Worm (Caenorhabditis elegans) whole organism, late embryonic: Measurements from ENCODE around the gene F44B9.9.
A peak's percentile ranks its signal among the peaks of the same experiment; 100 is the strongest.

ENCODE experiments used
- C08G9.2 ChIP-seq: sonication (generic microtip); optimal IDR thresholded peaks from 2 replicates; lab custom pipeline; 2016; ENCODE audit warnings: mild to moderate bottlenecking, missing genetic modification characterization, moderate library complexity, missing compliant biosample characterization
- C38D4.7 ChIP-seq: fragments of 200-800 bp; sonication (Bioruptor generic); optimal IDR thresholded peaks from 2 replicates; lab custom pipeline; 2018; ENCODE audit warnings: mild to moderate bottlenecking, missing genetic modification characterization, moderate library complexity, missing compliant biosample characterization
- K09A11.1 ChIP-seq: sonication (generic microtip); optimal IDR thresholded peaks from 2 replicates; lab custom pipeline; 2017; ENCODE audit warnings: antibody characterized with exemption, mild to moderate bottlenecking, missing genetic modification characterization, missing compliant biosample characterization; ENCODE audit not compliant: insufficient read depth
- Y22D7AL.16 ChIP-seq: sonication (generic microtip); optimal IDR thresholded peaks from 2 replicates; lab custom pipeline; 2016; ENCODE audit warnings: missing genetic modification characterization, missing compliant biosample characterization
- ama-1 ChIP-seq: fragments of 150-350 bp; optimal IDR thresholded peaks from 2 replicates; lab custom pipeline; 2014
- ceh-14 ChIP-seq: sonication (generic microtip); optimal IDR thresholded peaks from 2 replicates; lab custom pipeline; 2016; ENCODE audit warnings: missing genotype, missing genetic modification characterization, missing compliant biosample characterization
- ceh-18 ChIP-seq: sonication (generic microtip); optimal IDR thresholded peaks from 2 replicates; lab custom pipeline; 2016; ENCODE audit warnings: missing genetic modification characterization, missing compliant biosample characterization
- ceh-19 ChIP-seq: fragments of 200-800 bp; sonication (Bioruptor generic); optimal IDR thresholded peaks from 2 replicates; lab custom pipeline; 2018; ENCODE audit warnings: mild to moderate bottlenecking, missing genetic modification characterization, missing compliant biosample characterization
- ceh-24 ChIP-seq: sonication (generic microtip); optimal IDR thresholded peaks from 2 replicates; lab custom pipeline; 2016; ENCODE audit warnings: mild to moderate bottlenecking, missing genetic modification characterization, missing compliant biosample characterization
- ceh-45 ChIP-seq: fragments of 200-800 bp; sonication (Bioruptor generic); IDR thresholded peaks from 2 replicates; pipeline ENCODE4 v1.3.6; 2022; ENCODE audit warnings: missing genetic modification reagents, missing genetic modification characterization, missing compliant biosample characterization
- ceh-48 ChIP-seq: sonication (generic microtip); optimal IDR thresholded peaks from 2 replicates; lab custom pipeline; 2016; ENCODE audit warnings: missing genetic modification characterization, inconsistent platforms, missing compliant biosample characterization
- ceh-6 ChIP-seq: fragments of 200-800 bp; sonication (Bioruptor generic); optimal IDR thresholded peaks from 2 replicates; lab custom pipeline; 2018; ENCODE audit warnings: mild to moderate bottlenecking, missing genetic modification characterization, missing compliant biosample characterization
- ceh-9 ChIP-seq: sonication (generic microtip); optimal IDR thresholded peaks from 2 replicates; lab custom pipeline; 2016; ENCODE audit warnings: mild to moderate bottlenecking, missing genetic modification characterization, inconsistent platforms, missing compliant biosample characterization
- elt-2 ChIP-seq: sonication (generic microtip); optimal IDR thresholded peaks from 2 replicates; lab custom pipeline; 2016; ENCODE audit warnings: missing genetic modification reagents, missing genetic modification characterization, missing compliant biosample characterization
- ets-4 ChIP-seq: sonication (generic microtip); optimal IDR thresholded peaks from 2 replicates; lab custom pipeline; 2016; ENCODE audit warnings: missing genetic modification characterization, missing compliant biosample characterization
- eyg-1 ChIP-seq: sonication (generic microtip); optimal IDR thresholded peaks from 2 replicates; lab custom pipeline; 2016; ENCODE audit warnings: missing genotype, missing genetic modification characterization, missing compliant biosample characterization
- fkh-6 ChIP-seq: sonication (generic microtip); optimal IDR thresholded peaks from 2 replicates; lab custom pipeline; 2016; ENCODE audit warnings: missing genetic modification characterization, missing compliant biosample characterization
- hlh-30 ChIP-seq: sonication (generic microtip); optimal IDR thresholded peaks from 2 replicates; lab custom pipeline; 2017; ENCODE audit warnings: antibody characterized with exemption, missing genetic modification characterization, missing compliant biosample characterization; ENCODE audit not compliant: insufficient read depth
- hlh-8 ChIP-seq: sonication (generic microtip); optimal IDR thresholded peaks from 2 replicates; lab custom pipeline; 2016; ENCODE audit warnings: missing genotype, missing genetic modification characterization, missing compliant biosample characterization
- lin-11 ChIP-seq: fragments of 200-800 bp; sonication (Bioruptor generic); optimal IDR thresholded peaks from 2 replicates; lab custom pipeline; 2018; ENCODE audit warnings: mild to moderate bottlenecking, missing genetic modification characterization, missing compliant biosample characterization
- madf-2 ChIP-seq: sonication (generic microtip); optimal IDR thresholded peaks from 2 replicates; lab custom pipeline; 2017; ENCODE audit warnings: missing genetic modification characterization, missing compliant biosample characterization
- nhr-11 ChIP-seq: fragments of 150-350 bp; optimal IDR thresholded peaks from 2 replicates; lab custom pipeline; 2014; ENCODE audit warnings: missing biosample characterization, missing genetic modification characterization
- pag-3 ChIP-seq: sonication (generic microtip); optimal IDR thresholded peaks from 2 replicates; lab custom pipeline; 2016; ENCODE audit warnings: missing compliant biosample characterization, missing genetic modification characterization, borderline replicate concordance
- pha-4 ChIP-seq: fragments of 150-350 bp; optimal IDR thresholded peaks from 2 replicates; lab custom pipeline; 2018; ENCODE audit warnings: missing biosample characterization, missing genetic modification reagents, missing genetic modification characterization
- pqm-1 ChIP-seq: sonication (generic microtip); optimal IDR thresholded peaks from 2 replicates; lab custom pipeline; 2016; ENCODE audit warnings: missing genetic modification characterization, missing compliant biosample characterization
- pros-1 ChIP-seq: fragments of 150-350 bp; optimal IDR thresholded peaks from 2 replicates; lab custom pipeline; 2014; ENCODE audit warnings: missing biosample characterization, missing genetic modification reagents, missing genetic modification characterization
- sox-4 ChIP-seq: sonication (generic microtip); optimal IDR thresholded peaks from 2 replicates; lab custom pipeline; 2017; ENCODE audit warnings: mild to moderate bottlenecking, missing genetic modification characterization, inconsistent platforms, missing compliant biosample characterization
- tbx-2 ChIP-seq: sonication (generic microtip); optimal IDR thresholded peaks from 2 replicates; lab custom pipeline; 2016; ENCODE audit warnings: missing genetic modification characterization, missing compliant biosample characterization
- unc-3 ChIP-seq, 2 experiments: fragments of 200-800 bp in 1 of 2; sonication (Bioruptor generic) in 1 of 2; sonication (generic microtip) in 1 of 2; conservative IDR thresholded peaks in 1 of 2; optimal IDR thresholded peaks in 1 of 2; 2 replicates each; pipeline versions ENCODE4 v1.3.6 to Lab custom; 2016 to 2022; ENCODE audit warnings: missing compliant biosample characterization in 2 of 2, missing genetic modification characterization in 2 of 2, missing genetic modification reagents in 1 of 2
- unc-55 ChIP-seq: sonication (generic microtip); optimal IDR thresholded peaks from 2 replicates; lab custom pipeline; 2017; ENCODE audit warnings: missing biosample characterization, missing genetic modification reagents, missing genetic modification characterization
- unc-86 ChIP-seq: sonication (generic microtip); optimal IDR thresholded peaks from 2 replicates; lab custom pipeline; 2016; ENCODE audit warnings: missing genetic modification characterization, missing compliant biosample characterization
- zip-5 ChIP-seq: sonication (generic microtip); optimal IDR thresholded peaks from 2 replicates; lab custom pipeline; 2016; ENCODE audit warnings: missing genetic modification characterization, missing compliant biosample characterization
- ztf-16 ChIP-seq: sonication (generic microtip); optimal IDR thresholded peaks from 2 replicates; lab custom pipeline; 2017; ENCODE audit warnings: missing genetic modification characterization, missing compliant biosample characterization

The F44B9.9 gene

DNA sequence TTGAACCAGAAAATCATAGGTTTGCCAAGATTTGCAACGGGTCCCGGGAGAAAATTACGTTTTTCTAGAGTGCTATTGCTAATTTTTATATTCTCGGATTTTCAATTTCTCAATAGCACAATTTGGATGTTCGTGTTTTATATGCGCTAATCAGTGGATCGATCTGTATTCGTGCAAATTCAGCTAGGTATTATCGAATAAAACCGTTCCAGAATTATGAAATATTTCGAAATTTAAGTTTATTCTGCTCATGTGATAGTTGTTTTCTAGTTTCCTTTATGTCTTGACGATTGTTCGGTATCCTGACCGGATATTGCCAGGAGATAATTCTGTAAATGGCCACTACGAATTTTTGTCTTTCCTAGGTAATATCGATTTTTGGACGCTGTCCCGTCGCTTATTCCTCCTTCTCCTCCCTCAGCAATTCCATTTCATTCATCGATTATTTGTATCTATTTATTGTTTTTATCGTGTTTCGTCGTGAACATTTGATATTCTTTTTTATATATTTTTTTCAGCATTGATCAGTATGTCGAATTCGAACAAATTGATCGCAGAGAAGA, 20.5 kb downstream of the F44B9.9 start, which contains the start of gene cit-1.2:
TSS of gene cit-1.2 (plus strand) at position 513 of the 563 bp plus-strand sequence.
- TF ChIP-seq ceh-19 (GFP tag; lab: Kevin White, UChicago): no peak
- TF ChIP-seq ceh-48 (tag; lab: Kevin White, UChicago): peak; percentile 11
- TF ChIP-seq elt-2 (tag; lab: Kevin White, UChicago): no peak
- TF ChIP-seq sox-4: no peak
- TF ChIP-seq ceh-6 (GFP tag; lab: Kevin White, UChicago): no peak
- TF ChIP-seq C38D4.7 (GFP tag; lab: Kevin White, UChicago): no peak
- TF ChIP-seq ama-1 (lab: Kevin White, UChicago): no peak
- TF ChIP-seq, all 69 proteins: peak for 1

DNA sequence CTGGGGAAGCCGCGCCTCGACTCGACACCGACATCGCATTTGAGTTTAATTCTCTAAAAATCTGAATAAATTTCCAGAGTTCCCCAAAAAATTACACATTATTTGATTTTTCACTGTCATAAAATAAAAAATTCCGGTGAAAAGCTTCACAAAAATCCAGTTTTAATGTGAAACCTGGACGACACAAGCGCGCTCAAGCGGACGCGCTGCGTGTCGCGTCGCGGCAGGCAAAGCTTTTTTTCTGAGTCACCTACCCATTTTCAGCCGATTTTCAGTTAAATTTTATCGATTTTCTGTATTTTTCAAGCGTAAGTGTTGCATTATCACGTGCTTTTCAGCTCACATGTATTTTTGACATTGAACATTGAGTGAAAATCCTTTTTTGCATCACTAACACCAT, 21.1 kb downstream of the F44B9.9 start, which contains the start of gene cit-1.1:
TSS of gene cit-1.1 (minus strand) at position 53 of the 400 bp plus-strand sequence.
- TF ChIP-seq ceh-6 (GFP tag; lab: Kevin White, UChicago) (no peak), unc-3 (GFP tag; conservative IDR thresholded peaks at IDR 0.05; lab: Robert Waterston, UW) (no peak), unc-3 (tag; optimal IDR thresholded peaks at IDR 0.05; lab: Kevin White, UChicago) (no peak), hlh-30 (tag; lab: Kevin White, UChicago) (peak; percentile 22), fkh-6 (no peak), ceh-19 (GFP tag; lab: Kevin White, UChicago) (no peak), ceh-9 (tag; lab: Kevin White, UChicago) (no peak)

DNA sequence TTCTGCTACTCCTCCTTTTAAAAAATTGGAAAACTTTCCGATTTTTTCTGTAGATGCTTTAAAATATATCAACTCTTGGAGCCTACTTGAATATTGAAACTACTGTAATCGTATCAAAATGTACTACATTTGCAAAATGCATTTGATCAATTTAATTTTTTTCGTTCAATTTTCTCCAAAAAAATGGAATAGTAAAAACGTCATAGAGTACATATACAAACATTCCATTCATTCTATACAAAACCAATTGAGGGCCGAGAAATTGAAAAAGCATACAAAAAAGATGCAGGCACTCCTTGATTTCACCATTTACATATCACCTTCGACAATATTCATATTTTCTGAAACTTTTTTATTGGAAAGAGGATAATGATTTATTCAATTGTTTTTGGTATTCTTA, 26.8 kb downstream of the F44B9.9 start, which contains the start of gene C06G4.6:
TSS of gene C06G4.6 (plus strand) at position 301 of the 400 bp plus-strand sequence.
- TF ChIP-seq tbx-2 (tag; lab: Kevin White, UChicago) (no peak), ceh-45 (no peak), C38D4.7 (GFP tag; lab: Kevin White, UChicago) (no peak), elt-2 (tag; lab: Kevin White, UChicago) (no peak), ceh-24 (tag; lab: Kevin White, UChicago) (no peak)
- TF ChIP-seq, all 69 proteins: peak for 0

DNA sequence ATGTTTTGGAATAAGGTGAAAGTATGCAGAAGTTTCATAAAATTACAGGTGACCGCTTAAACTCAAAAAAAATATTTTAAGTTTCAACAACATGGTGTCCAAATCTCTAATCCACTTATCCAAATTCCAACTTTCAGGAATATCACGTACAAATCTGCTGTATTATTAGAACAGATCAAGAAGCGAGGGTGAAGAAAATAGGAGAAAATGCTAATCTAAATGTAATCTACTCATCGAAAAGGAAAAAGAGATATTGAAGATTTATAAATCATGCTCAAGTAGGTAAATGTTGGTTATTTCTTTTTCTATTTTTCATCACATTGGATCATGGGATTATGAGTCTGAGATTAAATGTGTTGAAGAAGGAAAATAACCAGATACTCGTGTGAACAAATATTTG, 29.3 kb downstream of the F44B9.9 start:
- TF ChIP-seq pros-1 (tag; lab: Kevin White, UChicago) (no peak), Y22D7AL.16 (tag; lab: Kevin White, UChicago) (no peak), ets-4 (no peak), madf-2 (tag; lab: Kevin White, UChicago) (no peak)

DNA sequence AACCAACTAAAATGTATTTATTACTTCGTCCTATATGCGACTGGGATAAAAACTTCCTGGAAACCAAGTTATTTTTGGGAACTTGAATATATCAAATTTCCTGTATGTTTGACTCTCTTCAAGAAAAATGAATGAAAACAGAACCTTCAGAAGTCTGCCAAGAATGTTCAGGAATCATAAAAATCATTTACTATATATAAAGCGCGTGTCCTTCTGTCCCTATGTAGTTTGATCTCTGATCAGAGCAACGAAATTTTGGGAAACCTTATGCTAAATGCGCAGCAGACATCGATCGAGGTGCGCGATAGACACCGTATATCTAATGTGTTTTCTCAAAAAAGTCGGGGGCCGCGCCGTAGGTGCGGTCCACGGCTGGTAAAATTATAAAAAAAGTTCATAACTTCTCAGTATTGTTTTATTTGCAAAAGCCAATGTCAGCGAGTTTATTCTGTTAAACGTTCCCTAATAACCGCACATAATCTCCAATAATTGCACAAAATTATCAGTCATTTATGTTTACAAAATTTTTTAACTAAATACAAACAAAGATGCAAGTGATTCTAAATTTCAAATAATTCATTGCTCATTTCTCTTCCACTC, 33.3 kb downstream of the F44B9.9 start:
- TF ChIP-seq K09A11.1 (tag; lab: Kevin White, UChicago) (no peak), pqm-1 (tag; lab: Kevin White, UChicago) (no peak), C08G9.2 (tag; lab: Kevin White, UChicago) (no peak), hlh-8 (no peak), Y22D7AL.16 (tag; lab: Kevin White, UChicago) (no peak), nhr-11 (tag; lab: Kevin White, UChicago) (no peak), pha-4 (no peak), ceh-45 (no peak), unc-55 (no peak), ceh-14 (tag; lab: Kevin White, UChicago) (no peak), pag-3 (tag; lab: Kevin White, UChicago) (no peak), elt-2 (tag; lab: Kevin White, UChicago) (no peak), unc-86 (tag; lab: Kevin White, UChicago) (no peak), tbx-2 (tag; lab: Kevin White, UChicago) (no peak), ceh-18 (tag; lab: Kevin White, UChicago) (no peak), zip-5 (tag; lab: Kevin White, UChicago) (no peak), ztf-16 (tag; lab: Kevin White, UChicago) (no peak), lin-11 (no peak), eyg-1 (tag; lab: Kevin White, UChicago) (no peak), ama-1 (lab: Kevin White, UChicago) (no peak)
- TF ChIP-seq, all 69 proteins: peak for 0
